Worm (Caenorhabditis elegans) whole organism, late embryonic: ENCODE measurements around the gene Y4C6B.3.

Experiments used
- F13H6.1 ChIP-seq: sonication (generic microtip); optimal IDR thresholded peaks from 2 replicates; lab custom pipeline; 2016; ENCODE audit warnings: missing genetic modification characterization, missing compliant biosample characterization
- K02D7.2 ChIP-seq: sonication (generic microtip); optimal IDR thresholded peaks from 2 replicates; lab custom pipeline; 2017; ENCODE audit warnings: mild to moderate bottlenecking, missing genetic modification characterization, missing compliant biosample characterization
- Y22D7AL.16 ChIP-seq: sonication (generic microtip); optimal IDR thresholded peaks from 2 replicates; lab custom pipeline; 2016; ENCODE audit warnings: missing genetic modification characterization, missing compliant biosample characterization
- ceh-14 ChIP-seq: sonication (generic microtip); optimal IDR thresholded peaks from 2 replicates; lab custom pipeline; 2016; ENCODE audit warnings: missing genotype, missing genetic modification characterization, missing compliant biosample characterization
- ceh-18 ChIP-seq: sonication (generic microtip); optimal IDR thresholded peaks from 2 replicates; lab custom pipeline; 2016; ENCODE audit warnings: missing genetic modification characterization, missing compliant biosample characterization
- ceh-19 ChIP-seq: fragments of 200-800 bp; sonication (Bioruptor generic); optimal IDR thresholded peaks from 2 replicates; lab custom pipeline; 2018; ENCODE audit warnings: mild to moderate bottlenecking, missing genetic modification characterization, missing compliant biosample characterization
- ceh-24 ChIP-seq: sonication (generic microtip); optimal IDR thresholded peaks from 2 replicates; lab custom pipeline; 2016; ENCODE audit warnings: mild to moderate bottlenecking, missing genetic modification characterization, missing compliant biosample characterization
- ceh-31 ChIP-seq: sonication (generic microtip); optimal IDR thresholded peaks from 2 replicates; lab custom pipeline; 2016; ENCODE audit warnings: missing genetic modification characterization, missing compliant biosample characterization
- ceh-48 ChIP-seq: sonication (generic microtip); optimal IDR thresholded peaks from 2 replicates; lab custom pipeline; 2016; ENCODE audit warnings: missing genetic modification characterization, inconsistent platforms, missing compliant biosample characterization
- ceh-6 ChIP-seq: fragments of 200-800 bp; sonication (Bioruptor generic); optimal IDR thresholded peaks from 2 replicates; lab custom pipeline; 2018; ENCODE audit warnings: mild to moderate bottlenecking, missing genetic modification characterization, missing compliant biosample characterization
- ceh-9 ChIP-seq: sonication (generic microtip); optimal IDR thresholded peaks from 2 replicates; lab custom pipeline; 2016; ENCODE audit warnings: mild to moderate bottlenecking, missing genetic modification characterization, inconsistent platforms, missing compliant biosample characterization
- che-1 ChIP-seq: sonication (generic microtip); optimal IDR thresholded peaks from 2 replicates; lab custom pipeline; 2016; ENCODE audit warnings: mild to moderate bottlenecking, missing genetic modification characterization, missing compliant biosample characterization
- dmd-4 ChIP-seq: sonication (generic microtip); optimal IDR thresholded peaks from 2 replicates; lab custom pipeline; 2016; ENCODE audit warnings: borderline replicate concordance, missing genetic modification characterization, missing compliant biosample characterization
- dve-1 ChIP-seq: sonication (generic microtip); optimal IDR thresholded peaks from 2 replicates; lab custom pipeline; 2017; ENCODE audit warnings: antibody characterized with exemption, mild to moderate bottlenecking, missing genetic modification characterization, missing compliant biosample characterization
- elt-4 ChIP-seq: sonication (generic microtip); optimal IDR thresholded peaks from 2 replicates; lab custom pipeline; 2016; ENCODE audit warnings: missing genetic modification characterization, missing compliant biosample characterization
- ets-4 ChIP-seq: sonication (generic microtip); optimal IDR thresholded peaks from 2 replicates; lab custom pipeline; 2016; ENCODE audit warnings: missing genetic modification characterization, missing compliant biosample characterization
- fax-1 ChIP-seq: sonication (generic microtip); optimal IDR thresholded peaks from 2 replicates; lab custom pipeline; 2016; ENCODE audit warnings: missing genotype, missing genetic modification characterization, missing compliant biosample characterization
- fkh-10 ChIP-seq: fragments of 150-350 bp; optimal IDR thresholded peaks from 2 replicates; lab custom pipeline; 2014; ENCODE audit warnings: missing biosample characterization, missing genetic modification reagents, missing genetic modification characterization
- fkh-6 ChIP-seq: sonication (generic microtip); optimal IDR thresholded peaks from 2 replicates; lab custom pipeline; 2016; ENCODE audit warnings: missing genetic modification characterization, missing compliant biosample characterization
- hlh-13 ChIP-seq: fragments of 200-800 bp; sonication (Bioruptor generic); optimal IDR thresholded peaks from 2 replicates; lab custom pipeline; 2018; ENCODE audit warnings: mild to moderate bottlenecking, missing genetic modification characterization, missing compliant biosample characterization
- hlh-15 ChIP-seq: sonication (generic microtip); optimal IDR thresholded peaks from 2 replicates; lab custom pipeline; 2016; ENCODE audit warnings: missing genetic modification characterization, missing compliant biosample characterization
- lim-6 ChIP-seq: sonication (generic microtip); optimal IDR thresholded peaks from 2 replicates; lab custom pipeline; 2016; ENCODE audit warnings: missing genetic modification characterization, missing compliant biosample characterization
- lin-11 ChIP-seq: fragments of 200-800 bp; sonication (Bioruptor generic); optimal IDR thresholded peaks from 2 replicates; lab custom pipeline; 2018; ENCODE audit warnings: mild to moderate bottlenecking, missing genetic modification characterization, missing compliant biosample characterization
- madf-2 ChIP-seq: sonication (generic microtip); optimal IDR thresholded peaks from 2 replicates; lab custom pipeline; 2017; ENCODE audit warnings: missing genetic modification characterization, missing compliant biosample characterization
- mec-3 ChIP-seq: sonication (generic microtip); optimal IDR thresholded peaks from 2 replicates; lab custom pipeline; 2016; ENCODE audit warnings: borderline replicate concordance, missing genetic modification characterization, missing compliant biosample characterization
- nfya-1 ChIP-seq: sonication (generic microtip); optimal IDR thresholded peaks from 2 replicates; lab custom pipeline; 2017; ENCODE audit warnings: missing genetic modification characterization, mild to moderate bottlenecking, missing compliant biosample characterization, antibody characterized with exemption, moderate library complexity
- nhr-11 ChIP-seq: fragments of 150-350 bp; optimal IDR thresholded peaks from 2 replicates; lab custom pipeline; 2014; ENCODE audit warnings: missing biosample characterization, missing genetic modification characterization
- npax-4 ChIP-seq: sonication (generic microtip); optimal IDR thresholded peaks from 2 replicates; lab custom pipeline; 2016; ENCODE audit warnings: missing genetic modification characterization, missing compliant biosample characterization
- pag-3 ChIP-seq: sonication (generic microtip); optimal IDR thresholded peaks from 2 replicates; lab custom pipeline; 2016; ENCODE audit warnings: missing compliant biosample characterization, missing genetic modification characterization, borderline replicate concordance
- pat-9 ChIP-seq: fragments of 200-800 bp; sonication (Bioruptor generic); optimal IDR thresholded peaks from 2 replicates; lab custom pipeline; 2018; ENCODE audit warnings: mild to moderate bottlenecking, missing genetic modification characterization, moderate library complexity, missing compliant biosample characterization
- pax-1 ChIP-seq: fragments of 150-350 bp; optimal IDR thresholded peaks from 2 replicates; lab custom pipeline; 2014; ENCODE audit warnings: missing biosample characterization, missing genetic modification characterization
- pros-1 ChIP-seq: fragments of 150-350 bp; optimal IDR thresholded peaks from 2 replicates; lab custom pipeline; 2014; ENCODE audit warnings: missing biosample characterization, missing genetic modification reagents, missing genetic modification characterization
- ref-2 ChIP-seq: sonication (generic microtip); optimal IDR thresholded peaks from 2 replicates; lab custom pipeline; 2016; ENCODE audit warnings: missing genetic modification characterization, missing compliant biosample characterization
- rnt-1 ChIP-seq: sonication (generic microtip); optimal IDR thresholded peaks from 2 replicates; lab custom pipeline; 2016; ENCODE audit warnings: missing genetic modification characterization, missing compliant biosample characterization
- sdc-2 ChIP-seq: sonication (generic microtip); optimal IDR thresholded peaks from 2 replicates; lab custom pipeline; 2016; ENCODE audit warnings: missing genotype, missing genetic modification characterization, missing compliant biosample characterization
- sox-2 ChIP-seq: fragments of 200-800 bp; sonication (Bioruptor generic); IDR thresholded peaks from 2 replicates; pipeline ENCODE4 v1.3.6; 2022; ENCODE audit warnings: missing genetic modification reagents, missing genetic modification characterization, missing compliant biosample characterization
- tbx-7 ChIP-seq: sonication (generic microtip); optimal IDR thresholded peaks from 2 replicates; lab custom pipeline; 2016; ENCODE audit warnings: missing genotype, missing genetic modification characterization, missing compliant biosample characterization
- unc-55 ChIP-seq: sonication (generic microtip); optimal IDR thresholded peaks from 2 replicates; lab custom pipeline; 2017; ENCODE audit warnings: missing biosample characterization, missing genetic modification reagents, missing genetic modification characterization

Gene Y4C6B.3

DNA sequence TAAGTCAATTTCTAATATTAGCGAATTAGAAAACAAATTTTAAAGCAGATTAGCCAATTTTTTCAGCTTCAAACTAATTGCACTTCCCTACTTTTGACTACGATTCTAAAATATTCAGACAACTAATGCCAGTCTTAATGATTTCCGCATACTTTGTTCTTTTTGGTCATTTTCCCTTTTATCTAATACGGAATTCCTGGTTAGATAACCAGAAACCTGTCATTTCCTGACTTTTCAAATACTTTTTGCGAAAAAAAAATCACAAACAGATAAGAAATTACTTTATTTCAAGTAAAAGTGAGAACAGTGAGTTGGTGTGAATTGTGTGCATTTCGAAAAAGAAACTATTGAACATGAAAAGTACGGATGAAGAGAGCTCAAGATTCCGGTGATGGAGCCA, 47.9 kb downstream of the Y4C6B.3 start:
- no peak for TF ChIP-seq elt-4 (tag; lab: Kevin White, UChicago)
- no peak for TF ChIP-seq pat-9 (tag; lab: Kevin White, UChicago)
- TF ChIP-seq hlh-13 (GFP tag; lab: Kevin White, UChicago) = no peak
- TF ChIP-seq F13H6.1 = no peak
- no peak for TF ChIP-seq ceh-19 (GFP tag; lab: Kevin White, UChicago)
- no peak for TF ChIP-seq K02D7.2 (tag; lab: Kevin White, UChicago)
- TF ChIP-seq Y22D7AL.16 (tag; lab: Kevin White, UChicago) = no peak
- no peak for TF ChIP-seq madf-2 (tag; lab: Kevin White, UChicago)
- no peak for TF ChIP-seq lin-11 (tag; lab: Kevin White, UChicago)
- no peak for TF ChIP-seq ceh-14
- TF ChIP-seq unc-55 (GFP tag; lab: Kevin White, UChicago) = no peak
- TF ChIP-seq pag-3 (tag; lab: Kevin White, UChicago) = no peak
- TF ChIP-seq nhr-11 (tag; lab: Kevin White, UChicago) = no peak
- TF ChIP-seq npax-4 (tag; lab: Kevin White, UChicago) = no peak
- no peak for TF ChIP-seq ceh-9 (tag; lab: Kevin White, UChicago)
- TF ChIP-seq ceh-48 (tag; lab: Kevin White, UChicago) = no peak
- no peak for TF ChIP-seq lim-6
- TF ChIP-seq ceh-31 (tag; lab: Kevin White, UChicago) = no peak

DNA sequence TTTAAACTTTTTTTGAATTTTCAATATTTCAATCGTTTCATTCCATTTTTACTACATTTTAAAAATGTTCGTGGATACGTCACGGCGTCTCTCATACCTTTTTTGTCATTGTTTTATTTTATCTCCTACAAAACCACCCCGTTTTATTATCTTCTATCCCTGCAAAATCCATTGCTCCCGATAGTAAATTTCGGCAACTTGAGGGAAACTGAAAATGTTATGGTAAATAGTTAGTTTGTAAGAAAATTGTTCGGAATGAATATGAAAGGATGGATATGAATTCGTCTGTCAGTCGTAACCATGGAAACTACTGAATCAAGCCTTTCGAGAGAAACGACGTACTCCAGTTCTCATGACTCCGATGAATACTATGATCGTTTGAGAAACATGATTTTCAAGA, 49.1 kb downstream of the Y4C6B.3 start, which contains the start of gene F41H10.2:
TSS of gene F41H10.2 (plus strand) at position 301 of the 400 bp plus-strand sequence.
- TF ChIP-seq nfya-1 (tag; lab: Kevin White, UChicago) = no peak
- TF ChIP-seq fax-1 (tag; lab: Kevin White, UChicago) = no peak
- TF ChIP-seq che-1 (tag; lab: Kevin White, UChicago) = no peak
- TF ChIP-seq tbx-7 = no peak
- TF ChIP-seq ceh-18 (tag; lab: Kevin White, UChicago) = no peak
- TF ChIP-seq pat-9 (tag; lab: Kevin White, UChicago) = no peak
- no peak for TF ChIP-seq fkh-6 (tag; lab: Kevin White, UChicago)
- TF ChIP-seq sdc-2 (tag; lab: Kevin White, UChicago) = no peak
- no peak for TF ChIP-seq hlh-13 (GFP tag; lab: Kevin White, UChicago)
- no peak for TF ChIP-seq ets-4 (tag; lab: Kevin White, UChicago)
- TF ChIP-seq unc-55 (GFP tag; lab: Kevin White, UChicago) = no peak
- TF ChIP-seq, all 69 proteins: peak for 0

DNA sequence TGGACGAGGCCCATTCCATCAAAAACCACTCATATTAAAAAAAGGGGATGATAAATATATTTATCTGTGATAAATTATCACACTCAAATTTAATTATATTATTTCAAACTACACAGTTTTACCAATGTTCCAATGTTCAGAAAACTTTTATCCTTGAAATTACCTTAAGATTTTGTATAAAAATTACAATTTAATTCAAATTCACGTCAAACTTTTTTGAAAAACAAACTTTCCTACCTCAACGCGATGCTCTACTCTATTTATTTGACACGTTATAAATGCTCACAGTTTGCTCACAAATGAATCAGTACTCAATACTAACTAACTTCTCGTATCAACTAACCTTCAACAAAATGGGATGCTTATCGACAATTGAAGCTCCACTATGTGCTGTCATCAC, 50.3 kb downstream of the Y4C6B.3 start, which contains the start of gene F41H10.1:
TSS of gene F41H10.1 (plus strand) at position 301 of the 400 bp plus-strand sequence.
- TF ChIP-seq fkh-6 (tag; lab: Kevin White, UChicago) (no peak), sdc-2 (tag; lab: Kevin White, UChicago) (no peak), sox-2 (no peak), pros-1 (tag; lab: Kevin White, UChicago) (no peak), hlh-15 (tag; lab: Kevin White, UChicago) (no peak)

DNA sequence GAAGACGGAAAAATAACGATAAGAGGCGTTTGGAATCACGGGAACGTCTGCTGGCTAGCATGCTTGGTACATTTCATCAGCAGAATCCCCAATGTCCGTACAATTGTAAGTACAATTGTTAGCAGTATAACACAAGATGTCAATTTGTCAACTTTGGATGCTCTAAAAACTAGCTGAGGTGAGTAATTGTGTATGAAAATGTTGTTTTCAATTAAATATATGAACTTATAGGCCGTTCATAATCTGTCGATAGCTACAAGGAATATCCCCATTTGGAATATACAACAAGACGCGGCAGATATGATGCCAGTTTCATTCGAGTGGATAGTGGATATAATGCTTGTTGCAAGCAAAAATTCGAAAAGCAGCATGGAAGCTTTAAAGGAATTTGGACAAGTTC, 52.7 kb downstream of the Y4C6B.3 start, which contains the start of gene F41H10.12:
TSS of gene F41H10.12 (plus strand) at position 301 of the 400 bp plus-strand sequence.
- TF ChIP-seq ref-2 (tag; lab: Kevin White, UChicago) (no peak), fkh-10 (no peak), ceh-6 (GFP tag; lab: Kevin White, UChicago) (no peak), ets-4 (tag; lab: Kevin White, UChicago) (no peak), pat-9 (tag; lab: Kevin White, UChicago) (no peak), mec-3 (tag; lab: Kevin White, UChicago) (no peak), dmd-4 (tag; lab: Kevin White, UChicago) (no peak), ceh-24 (tag; lab: Kevin White, UChicago) (no peak), elt-4 (tag; lab: Kevin White, UChicago) (no peak), pax-1 (tag; lab: Kevin White, UChicago) (no peak), rnt-1 (tag; lab: Kevin White, UChicago) (no peak), dve-1 (tag; lab: Kevin White, UChicago) (no peak), nfya-1 (tag; lab: Kevin White, UChicago) (no peak), tbx-7 (no peak)
- TF ChIP-seq, all 69 proteins: peak for 0
